Fruit fly (Drosophila melanogaster) whole organism, adult: ENCODE data around the gene CG5835.

Source experiments
- CG12768 ChIP-seq: fragments of 200-800 bp; sonication (Bioruptor generic); optimal IDR thresholded peaks from 2 replicates; lab custom pipeline; 2017; ENCODE audit warnings: missing biosample characterization, missing genetic modification characterization, mild to moderate bottlenecking, moderate library complexity, missing genetic modification reagents
- CG14711 ChIP-seq: fragments of 200-800 bp; sonication (Bioruptor generic); optimal IDR thresholded peaks from 2 replicates; lab custom pipeline; 2018; ENCODE audit warnings: missing biosample characterization, mild to moderate bottlenecking, missing genetic modification characterization, moderate library complexity
- CG1620 ChIP-seq: fragments of 200-800 bp; sonication (Bioruptor generic); optimal IDR thresholded peaks from 2 replicates; lab custom pipeline; 2016; ENCODE audit warnings: missing biosample characterization, missing genetic modification characterization
- CG33017 ChIP-seq: fragments of 200-800 bp; sonication (Bioruptor generic); optimal IDR thresholded peaks from 2 replicates; lab custom pipeline; 2018; ENCODE audit warnings: missing biosample characterization, mild to moderate bottlenecking, missing genetic modification characterization, moderate library complexity
- CG5204 ChIP-seq: fragments of 200-800 bp; sonication (Bioruptor generic); optimal IDR thresholded peaks from 2 replicates; lab custom pipeline; 2016; ENCODE audit warnings: missing biosample characterization, missing genetic modification characterization
- CG7045 ChIP-seq: fragments of 200-800 bp; sonication (Bioruptor generic); optimal IDR thresholded peaks from 2 replicates; lab custom pipeline; 2017; ENCODE audit warnings: missing biosample characterization, mild to moderate bottlenecking, missing genetic modification characterization
- Clk ChIP-seq: fragments of 200-800 bp; sonication (Bioruptor generic); optimal IDR thresholded peaks from 2 replicates; lab custom pipeline; 2017; ENCODE audit warnings: missing biosample characterization, missing genetic modification characterization
- Crg-1 ChIP-seq: fragments of 200-800 bp; sonication (Bioruptor generic); optimal IDR thresholded peaks from 2 replicates; lab custom pipeline; 2016; ENCODE audit warnings: missing biosample characterization, missing genetic modification characterization
- Mnt ChIP-seq: fragments of 200-800 bp; sonication (Bioruptor generic); optimal IDR thresholded peaks from 2 replicates; lab custom pipeline; 2016; ENCODE audit warnings: missing biosample characterization, mild to moderate bottlenecking, missing genetic modification characterization
- cic ChIP-seq: fragments of 200-800 bp; sonication (Bioruptor generic); optimal IDR thresholded peaks from 2 replicates; lab custom pipeline; 2017; ENCODE audit warnings: missing biosample characterization, mild to moderate bottlenecking, missing genetic modification characterization, moderate library complexity
- kay ChIP-seq: fragments of 200-800 bp; sonication (Bioruptor generic); peaks from one replicate; lab custom pipeline; 2016; ENCODE audit warnings: missing biosample characterization, missing genetic modification characterization, borderline replicate concordance
- ovo ChIP-seq: fragments of 200-800 bp; sonication (Bioruptor generic); optimal IDR thresholded peaks from 2 replicates; lab custom pipeline; 2016; ENCODE audit warnings: missing biosample characterization, missing genetic modification characterization
- pad ChIP-seq: fragments of 200-800 bp; sonication (Bioruptor generic); optimal IDR thresholded peaks from 3 replicates; lab custom pipeline; 2017; ENCODE audit warnings: missing biosample characterization, missing genetic modification characterization, mild to moderate bottlenecking, moderate library complexity, missing genetic modification reagents
- tj ChIP-seq: fragments of 200-800 bp; sonication (Bioruptor generic); optimal IDR thresholded peaks from 3 replicates; lab custom pipeline; 2017; ENCODE audit warnings: missing biosample characterization, mild to moderate bottlenecking, missing genetic modification characterization, moderate library complexity

DNA sequence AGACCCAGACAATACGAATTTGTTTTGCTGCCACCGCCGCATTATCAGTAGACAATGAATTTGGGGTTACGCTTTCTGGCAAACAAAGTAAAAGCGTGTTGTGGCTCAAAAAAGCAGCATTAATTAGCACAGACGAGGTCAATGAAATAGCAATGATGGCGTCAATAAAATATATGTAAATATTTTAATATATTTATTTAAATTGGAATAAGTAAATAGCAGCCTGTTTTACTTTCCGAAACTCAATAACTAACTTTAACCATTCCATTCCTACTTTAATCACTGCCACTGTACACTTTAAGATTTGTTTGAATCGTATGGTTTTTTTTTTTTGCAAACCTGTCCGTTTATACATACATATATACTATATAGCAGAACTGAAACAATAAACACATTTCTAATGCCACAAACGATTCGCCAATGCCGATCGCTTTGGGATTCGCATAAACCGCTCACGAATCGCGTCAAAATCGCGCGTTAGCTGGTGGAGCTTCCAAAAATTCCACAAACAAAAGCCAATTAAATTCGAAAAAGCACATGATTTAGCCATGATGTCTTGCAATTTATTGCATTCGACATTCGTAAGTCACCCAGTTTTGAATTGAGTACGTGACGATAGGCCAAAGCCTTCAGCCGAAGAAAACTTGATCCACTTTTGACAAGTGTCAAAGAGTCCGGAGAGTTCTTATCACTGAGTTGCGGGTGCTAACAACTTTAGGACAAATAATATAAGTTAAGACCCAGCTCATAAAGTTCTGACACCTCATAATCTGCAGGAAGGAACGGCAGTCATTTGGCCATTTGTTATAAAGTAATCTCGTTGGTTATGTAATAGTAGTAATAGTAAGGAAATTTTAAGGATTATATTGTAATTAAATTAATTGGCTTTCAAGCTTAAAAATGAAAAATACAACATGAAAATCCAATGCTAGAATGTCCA is 1.4 kb downstream of the CG5835 start:
- TF ChIP-seq CG5204 (GFP tag; lab: Kevin White, UChicago) (no peak), CG1620 (no peak), Mnt (GFP tag; lab: Kevin White, UChicago) (no peak), tj (GFP tag; lab: Kevin White, UChicago) (no peak), pad (GFP tag; lab: Kevin White, UChicago) (no peak), kay (GFP tag; lab: Kevin White, UChicago) (peak; percentile 69), Clk (no peak), CG7045 (GFP tag; lab: Kevin White, UChicago) (no peak), cic (no peak), Crg-1 (GFP tag; lab: Kevin White, UChicago) (no peak), CG12768 (GFP tag; lab: Kevin White, UChicago) (no peak), ovo (GFP tag; lab: Kevin White, UChicago) (no peak), CG33017 (tag; lab: Kevin White, UChicago) (peak; percentile 19), CG14711 (no peak)
